Fruit fly (Drosophila melanogaster) whole organism, prepupa: Measurements from ENCODE around the gene ich.

ENCODE experiments used
- Blimp-1 ChIP-seq: fragments of 200-800 bp; sonication (Bioruptor generic); optimal IDR thresholded peaks from 3 replicates; lab custom pipeline; 2017; ENCODE audit warnings: missing biosample characterization, missing genetic modification characterization, mild to moderate bottlenecking, moderate library complexity, missing genetic modification reagents
- CG10631 ChIP-seq: fragments of 200-800 bp; sonication (Bioruptor generic); optimal IDR thresholded peaks from 2 replicates; lab custom pipeline; 2016; ENCODE audit warnings: missing biosample characterization, missing genetic modification characterization
- CG10669 ChIP-seq: fragments of 200-800 bp; sonication (Bioruptor generic); optimal IDR thresholded peaks from 3 replicates; lab custom pipeline; 2018; ENCODE audit warnings: missing biosample characterization, mild to moderate bottlenecking, missing genetic modification characterization, moderate library complexity
- CG11294 ChIP-seq: fragments of 200-800 bp; sonication (Bioruptor generic); IDR thresholded peaks from 2 replicates; pipeline ENCODE4 v1.3.6; 2022; ENCODE audit warnings: missing biosample characterization, missing genetic modification characterization
- CG11762 ChIP-seq: fragments of 200-800 bp; sonication (Bioruptor generic); optimal IDR thresholded peaks from 3 replicates; lab custom pipeline; 2016; ENCODE audit warnings: missing biosample characterization, missing genetic modification characterization; ENCODE audit not compliant: insufficient read depth
- CG11902 ChIP-seq: fragments of 200-800 bp; sonication (Bioruptor generic); optimal IDR thresholded peaks from 3 replicates; lab custom pipeline; 2016; ENCODE audit warnings: missing biosample characterization, missing genetic modification characterization
- CG15336 ChIP-seq: fragments of 200-800 bp; sonication (Bioruptor generic); IDR thresholded peaks from 2 replicates; pipeline ENCODE4 v1.3.6; 2022; ENCODE audit warnings: missing biosample characterization, missing genetic modification characterization
- CG1621 ChIP-seq: fragments of 200-800 bp; sonication (Bioruptor generic); optimal IDR thresholded peaks from 3 replicates; lab custom pipeline; 2018; ENCODE audit warnings: missing biosample characterization, mild to moderate bottlenecking, missing genetic modification characterization
- CG3032 ChIP-seq: fragments of 200-800 bp; optimal IDR thresholded peaks from 2 replicates; lab custom pipeline; 2019; ENCODE audit warnings: missing biosample characterization, mild to moderate bottlenecking, missing genetic modification characterization, moderate library complexity
- CG31627 ChIP-seq: fragments of 200-800 bp; sonication (Bioruptor generic); optimal IDR thresholded peaks from 3 replicates; lab custom pipeline; 2016; ENCODE audit warnings: missing biosample characterization, missing genetic modification characterization
- CG32006 ChIP-seq: fragments of 200-800 bp; sonication (Bioruptor generic); optimal IDR thresholded peaks from 3 replicates; lab custom pipeline; 2017; ENCODE audit warnings: missing biosample characterization, mild to moderate bottlenecking, missing genetic modification characterization
- CG34406 ChIP-seq: fragments of 200-800 bp; sonication (Bioruptor generic); optimal IDR thresholded peaks from 3 replicates; lab custom pipeline; 2016; ENCODE audit warnings: missing biosample characterization, missing genetic modification characterization
- CG3919 ChIP-seq: fragments of 200-800 bp; sonication (Bioruptor generic); optimal IDR thresholded peaks from 3 replicates; lab custom pipeline; 2016; ENCODE audit warnings: missing biosample characterization, missing genetic modification characterization
- CG4318 ChIP-seq: fragments of 200-800 bp; sonication (Bioruptor generic); optimal IDR thresholded peaks from 3 replicates; lab custom pipeline; 2017; ENCODE audit warnings: missing biosample characterization, mild to moderate bottlenecking, missing genetic modification characterization
- CG6276 ChIP-seq: fragments of 200-800 bp; sonication (Bioruptor generic); optimal IDR thresholded peaks from 2 replicates; lab custom pipeline; 2017; ENCODE audit warnings: missing biosample characterization, mild to moderate bottlenecking, missing genetic modification characterization
- CG6808 ChIP-seq: fragments of 200-800 bp; sonication (Bioruptor generic); optimal IDR thresholded peaks from 3 replicates; lab custom pipeline; 2017; ENCODE audit warnings: missing biosample characterization, missing genetic modification characterization, mild to moderate bottlenecking, moderate library complexity, missing genetic modification reagents
- CG6854 ChIP-seq: fragments of 200-800 bp; sonication (Bioruptor generic); optimal IDR thresholded peaks from 2 replicates; lab custom pipeline; 2017; ENCODE audit warnings: missing biosample characterization, mild to moderate bottlenecking, missing genetic modification characterization
- CG7368 ChIP-seq: fragments of 200-800 bp; sonication (Bioruptor generic); optimal IDR thresholded peaks from 3 replicates; lab custom pipeline; 2016; ENCODE audit warnings: missing biosample characterization, missing genetic modification characterization
- CG8119 ChIP-seq: fragments of 200-800 bp; sonication (Bioruptor generic); IDR thresholded peaks from 3 replicates; pipeline ENCODE4 v1.3.6; 2022; ENCODE audit warnings: missing biosample characterization, missing genetic modification characterization
- CG8632 ChIP-seq: fragments of 200-800 bp; sonication (Bioruptor generic); optimal IDR thresholded peaks from 3 replicates; lab custom pipeline; 2016; ENCODE audit warnings: missing biosample characterization, missing genetic modification characterization
- CG9139 ChIP-seq: fragments of 200-800 bp; sonication (Bioruptor generic); optimal IDR thresholded peaks from 3 replicates; lab custom pipeline; 2017; ENCODE audit warnings: missing biosample characterization, mild to moderate bottlenecking, missing genetic modification characterization
- Eip75B ChIP-seq: fragments of 200-800 bp; sonication (Bioruptor generic); optimal IDR thresholded peaks from 3 replicates; lab custom pipeline; 2016; ENCODE audit warnings: missing biosample characterization, missing genetic modification characterization
- Eip78C ChIP-seq: fragments of 200-800 bp; sonication (Bioruptor generic); peaks from one replicate; lab custom pipeline; 2016; ENCODE audit warnings: missing biosample characterization, missing genetic modification characterization
- Eip93F ChIP-seq: fragments of 200-800 bp; sonication (Bioruptor generic); optimal IDR thresholded peaks from 2 replicates; lab custom pipeline; 2016; ENCODE audit warnings: missing biosample characterization, mild to moderate bottlenecking, missing genetic modification characterization
- Ets96B ChIP-seq: fragments of 200-800 bp; optimal IDR thresholded peaks from 2 replicates; lab custom pipeline; 2019; ENCODE audit warnings: missing biosample characterization, mild to moderate bottlenecking, missing genetic modification characterization, moderate library complexity
- Gug ChIP-seq: fragments of 200-800 bp; sonication (Bioruptor generic); IDR thresholded peaks from 2 replicates; pipeline ENCODE4 v1.3.6; 2022; ENCODE audit warnings: missing biosample characterization, missing genetic modification characterization
- Hr38 ChIP-seq: sonication (Bioruptor generic); optimal IDR thresholded peaks from 2 replicates; lab custom pipeline; 2016; ENCODE audit warnings: missing biosample characterization, missing genetic modification characterization
- Hr39 ChIP-seq: fragments of 200-800 bp; sonication (Bioruptor generic); optimal IDR thresholded peaks from 2 replicates; lab custom pipeline; 2016; ENCODE audit warnings: missing biosample characterization, missing genetic modification characterization
- Hr4 ChIP-seq: fragments of 200-800 bp; sonication (Bioruptor generic); optimal IDR thresholded peaks from 3 replicates; lab custom pipeline; 2016; ENCODE audit warnings: missing biosample characterization, missing genetic modification characterization
- Lpt ChIP-seq: fragments of 200-800 bp; sonication (Bioruptor generic); optimal IDR thresholded peaks from 3 replicates; lab custom pipeline; 2016; ENCODE audit warnings: missing biosample characterization, missing genetic modification characterization
- Met ChIP-seq: fragments of 200-800 bp; sonication (Bioruptor generic); optimal IDR thresholded peaks from 3 replicates; lab custom pipeline; 2016; ENCODE audit warnings: missing biosample characterization, missing genetic modification characterization
- OdsH ChIP-seq: fragments of 200-800 bp; sonication (Bioruptor generic); optimal IDR thresholded peaks from 3 replicates; lab custom pipeline; 2016; ENCODE audit warnings: missing biosample characterization, missing genetic modification characterization
- Smox ChIP-seq: fragments of 200-800 bp; sonication (Bioruptor generic); optimal IDR thresholded peaks from 3 replicates; lab custom pipeline; 2016; ENCODE audit warnings: missing biosample characterization, missing genetic modification characterization
- Sox102F ChIP-seq: fragments of 200-800 bp; sonication (Bioruptor generic); optimal IDR thresholded peaks from 2 replicates; lab custom pipeline; 2016; ENCODE audit warnings: missing biosample characterization, mild to moderate bottlenecking, missing genetic modification characterization
- Sox14 ChIP-seq: fragments of 200-800 bp; sonication (Bioruptor generic); optimal IDR thresholded peaks from 3 replicates; lab custom pipeline; 2016; ENCODE audit warnings: missing biosample characterization, missing genetic modification characterization
- Sox15 ChIP-seq: fragments of 200-800 bp; sonication (Bioruptor generic); optimal IDR thresholded peaks from 3 replicates; lab custom pipeline; 2016; ENCODE audit warnings: missing biosample characterization, missing genetic modification characterization
- achi ChIP-seq: fragments of 200-800 bp; sonication (Bioruptor generic); optimal IDR thresholded peaks from 3 replicates; lab custom pipeline; 2016; ENCODE audit warnings: missing biosample characterization, missing genetic modification characterization
- cyc ChIP-seq: fragments of 200-800 bp; sonication (Bioruptor generic); optimal IDR thresholded peaks from 3 replicates; lab custom pipeline; 2016; ENCODE audit warnings: missing biosample characterization, missing genetic modification characterization
- dac ChIP-seq: fragments of 200-800 bp; sonication (Bioruptor generic); optimal IDR thresholded peaks from 2 replicates; lab custom pipeline; 2017; ENCODE audit warnings: missing biosample characterization, mild to moderate bottlenecking, missing genetic modification characterization
- dsx ChIP-seq: fragments of 200-800 bp; optimal IDR thresholded peaks from 3 replicates; lab custom pipeline; 2019; ENCODE audit warnings: missing biosample characterization, mild to moderate bottlenecking, missing genetic modification characterization, moderate library complexity; ENCODE audit not compliant: poor library complexity, severe bottlenecking
- esn ChIP-seq: fragments of 200-800 bp; sonication (Bioruptor generic); optimal IDR thresholded peaks from 2 replicates; lab custom pipeline; 2016; ENCODE audit warnings: missing biosample characterization, mild to moderate bottlenecking, missing genetic modification characterization, moderate library complexity
- fd59A ChIP-seq: fragments of 200-800 bp; sonication (Bioruptor generic); optimal IDR thresholded peaks from 2 replicates; lab custom pipeline; 2017; ENCODE audit warnings: missing biosample characterization, mild to moderate bottlenecking, missing genetic modification characterization, missing genetic modification reagents
- fd85E ChIP-seq: fragments of 200-800 bp; sonication (Bioruptor generic); optimal IDR thresholded peaks from 3 replicates; lab custom pipeline; 2016; ENCODE audit warnings: missing biosample characterization, missing genetic modification characterization
- fkh ChIP-seq: fragments of 200-800 bp; sonication (Bioruptor generic); optimal IDR thresholded peaks from 3 replicates; lab custom pipeline; 2017; ENCODE audit warnings: missing biosample characterization, mild to moderate bottlenecking, missing genetic modification characterization, moderate library complexity
- lz ChIP-seq: fragments of 200-800 bp; sonication (Bioruptor generic); optimal IDR thresholded peaks from 3 replicates; lab custom pipeline; 2016; ENCODE audit warnings: missing biosample characterization, missing genetic modification characterization
- net ChIP-seq: fragments of 200-800 bp; sonication (Bioruptor generic); optimal IDR thresholded peaks from 3 replicates; lab custom pipeline; 2016; ENCODE audit warnings: missing biosample characterization, missing genetic modification characterization
- pdm3 ChIP-seq: fragments of 200-800 bp; sonication (Bioruptor generic); optimal IDR thresholded peaks from 3 replicates; lab custom pipeline; 2016; ENCODE audit warnings: missing biosample characterization, missing genetic modification characterization
- spab ChIP-seq: fragments of 200-800 bp; sonication (Bioruptor generic); optimal IDR thresholded peaks from 2 replicates; lab custom pipeline; 2017; ENCODE audit warnings: missing biosample characterization, mild to moderate bottlenecking, missing genetic modification characterization, missing genetic modification reagents
- ss ChIP-seq, 2 experiments: fragments of 200-800 bp; sonication (Bioruptor generic); optimal IDR thresholded peaks; 2 replicates in 1 of 2; 3 replicates in 1 of 2; lab custom pipeline; 2017 to 2018; ENCODE audit warnings: mild to moderate bottlenecking in 2 of 2, missing biosample characterization in 2 of 2, missing genetic modification characterization in 2 of 2, moderate library complexity in 1 of 2
- svp ChIP-seq: fragments of 200-800 bp; sonication (Bioruptor generic); peaks from one replicate; lab custom pipeline; 2016; ENCODE audit warnings: missing biosample characterization, missing genetic modification characterization
- topi ChIP-seq: fragments of 200-800 bp; sonication (Bioruptor generic); optimal IDR thresholded peaks from 3 replicates; lab custom pipeline; 2016; ENCODE audit warnings: missing biosample characterization, missing genetic modification characterization
- vri ChIP-seq: fragments of 200-800 bp; sonication (Bioruptor generic); optimal IDR thresholded peaks from 3 replicates; lab custom pipeline; 2016; ENCODE audit warnings: missing biosample characterization, mild to moderate bottlenecking, missing genetic modification characterization

Gene ich

dm6 chr3R:8960329-8960728, 2.5 kb downstream of the ich start:
- TF ChIP-seq CG3919 (GFP tag; lab: Kevin White, UChicago) = peak; percentile 23
- TF ChIP-seq fkh = no peak
- TF ChIP-seq Eip78C (GFP tag; lab: Kevin White, UChicago) = peak; percentile 65
- peak; percentile 62 for TF ChIP-seq CG8119 (GFP tag; lab: Robert Waterston, UW)
- TF ChIP-seq OdsH (GFP tag; lab: Kevin White, UChicago) = peak; percentile 47
- TF ChIP-seq achi (GFP tag; lab: Kevin White, UChicago) = peak; percentile 56
- TF ChIP-seq Eip93F (GFP tag; lab: Kevin White, UChicago) = no peak
- TF ChIP-seq CG11762 (GFP tag; lab: Kevin White, UChicago) = no peak
- no peak for TF ChIP-seq fd59A (GFP tag; lab: Kevin White, UChicago)
- no peak for TF ChIP-seq CG6808 (GFP tag; lab: Kevin White, UChicago)
- no peak for TF ChIP-seq fd85E (GFP tag; lab: Kevin White, UChicago)
- peak; percentile 16 for TF ChIP-seq CG8632 (GFP tag; lab: Kevin White, UChicago)
- TF ChIP-seq pdm3 (GFP tag; lab: Kevin White, UChicago) = no peak
- TF ChIP-seq CG34406 (GFP tag; lab: Kevin White, UChicago) = peak; percentile 26
- no peak for TF ChIP-seq vri (GFP tag; lab: Kevin White, UChicago)
- TF ChIP-seq CG4318 = peak; percentile 53
- TF ChIP-seq Eip75B (GFP tag; lab: Kevin White, UChicago) = no peak
- no peak for TF ChIP-seq ss (GFP tag; optimal IDR thresholded peaks at IDR 0.05; lab: Kevin White, UChicago)
- no peak for TF ChIP-seq CG11294
- no peak for TF ChIP-seq CG10669 (GFP tag; lab: Kevin White, UChicago)
- TF ChIP-seq Sox102F (GFP tag; lab: Kevin White, UChicago) = peak; percentile 4
- TF ChIP-seq Gug (GFP tag; lab: Robert Waterston, UW) = 0 out of 2 replicates have a peak, but pooled peaks have one; percentile 13
- TF ChIP-seq CG1621 (tag; lab: Kevin White, UChicago) = no peak
- peak; percentile 41 for TF ChIP-seq Met (GFP tag; lab: Kevin White, UChicago)
- TF ChIP-seq CG6854 (GFP tag; lab: Kevin White, UChicago) = no peak
- TF ChIP-seq svp (GFP tag; lab: Kevin White, UChicago) = peak; percentile 56
- no peak for TF ChIP-seq Ets96B (tag; lab: Kevin White, UChicago)
- TF ChIP-seq spab (GFP tag; lab: Kevin White, UChicago) = no peak
- TF ChIP-seq dsx (GFP tag; lab: Kevin White, UChicago) = no peak
- peak; percentile 32 for TF ChIP-seq Smox (GFP tag; lab: Kevin White, UChicago)
- no peak for TF ChIP-seq Hr39
- TF ChIP-seq lz (GFP tag; lab: Kevin White, UChicago) = no peak
- no peak for TF ChIP-seq CG9139
- peak; percentile 38 for TF ChIP-seq esn (GFP tag; lab: Kevin White, UChicago)
- TF ChIP-seq dac (GFP tag; lab: Kevin White, UChicago) = peak; percentile 7
- no peak for TF ChIP-seq Blimp-1 (GFP tag; lab: Kevin White, UChicago)
- peak; percentile 22 for TF ChIP-seq CG11902 (GFP tag; lab: Kevin White, UChicago)
- TF ChIP-seq CG31627 (GFP tag; lab: Kevin White, UChicago) = peak; percentile 17
- peak; percentile 36 for TF ChIP-seq CG6276
- TF ChIP-seq cyc (GFP tag; lab: Kevin White, UChicago) = no peak
- TF ChIP-seq CG3032 (tag; lab: Kevin White, UChicago) = no peak
- TF ChIP-seq Lpt = peak; percentile 6
- TF ChIP-seq CG7368 (GFP tag; lab: Kevin White, UChicago) = no peak
- TF ChIP-seq CG15336 = peak; percentile 82
- TF ChIP-seq CG10631 (GFP tag; lab: Kevin White, UChicago) = peak; percentile 24
- TF ChIP-seq Sox15 (GFP tag; lab: Kevin White, UChicago) = no peak
- no peak for TF ChIP-seq Sox14 (GFP tag; lab: Kevin White, UChicago)
- TF ChIP-seq Hr38 = no peak
- peak; percentile 67 for TF ChIP-seq Hr4 (GFP tag; lab: Kevin White, UChicago)
- TF ChIP-seq topi (GFP tag; lab: Kevin White, UChicago) = peak; percentile 37
- TF ChIP-seq CG32006 = peak; percentile 79
- TF ChIP-seq net (GFP tag; lab: Kevin White, UChicago) = peak; percentile 29
